Worm (Caenorhabditis elegans): Measurements from ENCODE around the gene srh-104.

DNA sequence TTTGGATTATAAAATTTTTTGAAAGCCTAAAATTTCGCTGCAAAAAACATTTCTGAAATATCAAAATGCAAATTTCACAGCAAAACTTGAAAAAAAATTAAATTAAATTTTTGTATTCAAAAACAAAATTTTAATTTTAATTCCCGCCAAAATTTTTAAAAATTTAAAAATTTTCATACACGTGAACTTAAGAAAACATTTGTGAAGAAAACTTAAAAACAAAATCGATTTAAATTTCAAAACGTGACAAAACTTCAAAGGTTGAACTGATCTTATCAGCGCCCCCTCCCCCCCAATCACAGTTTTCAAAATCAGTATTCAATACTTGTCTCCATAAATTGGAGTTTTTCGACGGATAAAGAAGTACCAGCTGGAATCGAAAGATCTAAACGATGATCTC is 6.8 kb downstream of the srh-104 start, which contains the start of gene F21H7.5:
- no peak for TF ChIP-seq eyg-1 (tag; optimal IDR thresholded peaks at IDR 0.05)
- TF ChIP-seq odd-2 (tag; optimal IDR thresholded peaks at IDR 0.05), result no peak
- TF ChIP-seq ama-1 (optimal IDR thresholded peaks at IDR 0.05), result no peak
- TF ChIP-seq nhr-11 (tag; optimal IDR thresholded peaks at IDR 0.05), result no peak
- no peak for TF ChIP-seq hlh-15 (tag; optimal IDR thresholded peaks at IDR 0.05)
- no peak for TF ChIP-seq elt-2 (tag; optimal IDR thresholded peaks at IDR 0.05)
- no peak for TF ChIP-seq ceh-31 (tag; optimal IDR thresholded peaks at IDR 0.05)
- TF ChIP-seq syd-9 (tag; optimal IDR thresholded peaks at IDR 0.05), result no peak
- no peak for TF ChIP-seq rnt-1 (tag; optimal IDR thresholded peaks at IDR 0.05)
- no peak for TF ChIP-seq hlh-6 (tag; optimal IDR thresholded peaks at IDR 0.05)
- no peak for TF ChIP-seq fkh-10 (GFP tag; optimal IDR thresholded peaks at IDR 0.05)
